Worm (Caenorhabditis elegans) whole organism, dauer: Measurements from ENCODE around the gene rpb-2.

Experiments used
- unc-62 ChIP-seq: sonication (generic microtip); optimal IDR thresholded peaks from 2 replicates; lab custom pipeline; 2017; ENCODE audit warnings: missing biosample characterization, missing genetic modification reagents, missing genetic modification characterization

The rpb-2 gene

DNA sequence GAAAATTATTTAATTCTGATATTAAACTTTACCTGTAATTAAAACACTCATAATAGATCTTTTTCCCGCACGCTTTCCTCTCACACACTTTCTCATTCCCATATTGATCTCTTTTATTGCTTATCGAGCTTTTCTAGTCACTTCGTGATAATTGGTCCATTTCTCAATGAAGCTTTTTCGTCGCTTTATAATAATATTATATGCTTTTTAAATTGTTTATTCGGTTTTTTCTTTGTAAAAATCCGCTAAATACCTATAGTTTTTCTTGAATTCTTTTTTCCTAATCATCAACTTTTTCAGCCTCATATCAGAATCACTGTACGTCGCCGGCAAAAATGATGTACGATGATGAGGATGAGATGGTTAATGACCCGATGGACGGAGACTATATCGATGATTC, at the start of gene rpb-2:
rpb-2 (plus strand) TSS at position 301 of the 400 bp plus-strand sequence.
- no peak for TF ChIP-seq unc-62 (GFP tag; lab: Kevin White, UChicago)

DNA sequence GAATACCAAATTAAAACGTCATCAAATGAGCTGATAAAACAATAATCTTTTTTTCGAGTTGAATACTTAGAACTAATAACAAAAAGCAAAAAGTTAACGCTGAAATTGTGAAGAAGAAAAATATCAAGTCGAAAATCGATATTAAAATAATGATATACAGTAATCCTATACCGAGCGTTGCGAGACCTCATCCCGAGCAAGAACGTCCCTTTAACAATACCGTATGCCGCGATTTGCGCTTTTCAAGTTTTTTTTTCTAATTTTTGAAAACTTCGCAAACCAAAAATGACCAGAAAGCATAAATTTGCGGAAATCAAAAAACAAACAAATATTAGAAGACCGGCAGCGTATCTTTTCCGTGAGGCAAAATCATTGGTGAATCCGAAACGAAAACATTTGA, 48.4 kb upstream of the rpb-2 start, which contains the start of gene F26F4.5:
F26F4.5 (minus strand) TSS at position 256 of the 400 bp plus-strand sequence.
- TF ChIP-seq unc-62 (GFP tag; lab: Kevin White, UChicago): no peak

- no peak for TF ChIP-seq unc-62 (GFP tag; lab: Kevin White, UChicago)
Measured at ce11 chrIII:4893540-4893939, 45.8 kb upstream of the rpb-2 start, which contains the start of gene F26F4.6. F26F4.6 (minus strand) TSS chrIII:4893640.

ce11 chrIII:4895313-4895712, 44.1 kb upstream of the rpb-2 start:
- no peak for TF ChIP-seq unc-62 (GFP tag; lab: Kevin White, UChicago)

DNA sequence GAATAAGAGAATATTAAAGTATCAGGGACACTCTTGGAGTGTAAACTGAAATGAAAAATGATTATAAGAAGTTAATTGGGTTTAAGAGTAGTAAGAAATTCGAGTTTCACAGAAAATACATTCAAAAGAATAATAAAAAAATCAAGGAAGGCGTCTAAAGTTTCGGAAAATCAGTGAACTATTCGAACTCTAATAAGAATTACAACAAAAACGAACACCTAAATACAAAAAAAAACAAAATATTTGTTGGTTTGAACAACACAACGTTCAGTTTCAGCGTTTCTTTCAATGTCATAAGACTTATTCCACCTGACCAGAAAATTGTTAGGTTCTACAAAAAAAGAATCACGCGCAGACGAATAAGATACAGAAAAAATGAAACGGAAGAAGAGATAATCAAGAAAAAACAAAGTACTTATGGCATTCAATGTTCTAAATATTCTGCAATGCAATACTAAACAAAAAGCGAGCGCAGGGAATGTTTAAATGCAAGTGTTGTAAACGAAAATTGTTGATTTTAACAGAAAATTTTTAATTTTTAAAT, 40.3 kb upstream of the rpb-2 start, which contains the start of gene nhl-2:
nhl-2 (minus strand) TSS at position 51 of the 544 bp plus-strand sequence.
- no peak for TF ChIP-seq unc-62 (GFP tag; lab: Kevin White, UChicago)

DNA sequence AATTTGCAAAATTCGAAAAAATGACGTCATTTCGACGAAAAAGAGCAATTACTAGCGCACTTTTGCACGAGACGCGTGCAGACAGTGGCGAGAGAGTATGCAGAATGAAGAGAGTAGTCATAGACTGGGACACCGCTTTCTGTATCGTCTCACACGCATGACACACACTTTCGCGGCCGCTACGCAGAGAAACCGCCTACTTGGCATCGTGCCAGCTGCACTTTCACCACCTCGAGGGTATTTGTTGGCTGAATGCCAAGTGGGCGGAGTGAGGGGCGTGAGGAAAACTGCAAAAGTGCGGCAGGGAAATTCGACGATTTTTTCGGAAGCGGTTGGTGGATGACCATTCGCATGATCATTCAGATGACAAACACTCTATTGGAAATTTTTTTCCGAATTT, 39.6 kb upstream of the rpb-2 start:
- no peak for TF ChIP-seq unc-62 (GFP tag; lab: Kevin White, UChicago)

DNA sequence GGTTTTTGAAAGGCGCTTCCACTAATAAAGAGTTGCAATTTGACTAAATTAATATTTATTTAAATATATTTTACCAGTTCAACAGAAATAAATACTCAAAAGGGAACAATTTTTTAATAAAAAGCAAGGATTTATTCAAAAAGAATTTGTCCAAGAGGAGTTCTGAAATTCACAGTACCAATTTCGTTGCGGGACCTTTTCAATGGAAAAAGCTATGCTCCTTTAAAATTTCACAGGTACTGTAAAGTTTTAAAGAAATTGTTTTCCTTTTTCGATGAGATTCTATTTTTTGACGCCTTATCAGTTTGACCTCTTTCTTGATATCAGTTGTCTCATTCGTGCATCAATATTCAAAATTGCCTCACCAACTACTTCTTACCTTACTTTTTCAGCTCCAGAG, 39.1 kb upstream of the rpb-2 start, which contains the start of gene tag-340:
tag-340 (plus strand) TSS at position 249 of the 400 bp plus-strand sequence.
- no peak for TF ChIP-seq unc-62 (GFP tag; lab: Kevin White, UChicago)

DNA sequence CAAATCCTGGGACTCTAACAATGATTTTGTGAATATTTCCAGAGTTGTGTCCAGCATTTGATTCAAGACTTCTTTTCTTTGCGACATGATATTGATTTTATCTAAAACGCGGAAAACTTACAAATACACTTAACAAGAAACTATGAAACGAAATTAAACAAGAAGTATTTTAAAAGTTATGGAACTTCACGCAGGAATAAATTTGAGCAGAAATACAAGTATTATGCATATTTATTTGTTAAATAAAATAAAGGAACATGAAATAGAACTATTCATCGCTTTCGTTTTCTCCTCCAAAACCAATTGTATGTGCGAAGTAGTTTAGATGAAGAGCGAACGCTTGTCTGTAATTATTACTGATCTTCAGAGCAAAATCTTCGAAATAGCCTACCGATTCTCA, 35.6 kb upstream of the rpb-2 start, which contains the start of gene kbp-2:
kbp-2 (minus strand) TSS at position 101 of the 400 bp plus-strand sequence.
- no peak for TF ChIP-seq unc-62 (GFP tag; lab: Kevin White, UChicago)

DNA sequence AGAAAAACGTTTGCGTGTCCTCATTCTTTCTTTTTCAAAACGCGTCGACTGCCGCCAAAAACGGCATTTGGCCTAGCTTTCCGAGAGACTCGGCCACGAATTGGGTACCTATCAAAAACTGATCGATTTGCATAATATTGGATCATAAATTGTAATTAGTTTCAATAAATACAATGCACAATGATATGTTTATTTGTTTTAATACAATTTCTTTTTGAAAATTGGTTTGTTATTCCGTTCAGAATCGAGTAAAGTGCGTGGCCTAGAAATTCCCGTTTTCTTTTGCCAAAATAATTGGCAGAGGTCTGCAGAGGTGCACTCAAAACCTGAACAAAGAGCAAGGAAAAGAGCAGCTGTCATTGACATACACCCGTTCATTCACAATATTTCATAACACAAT, 34.0 kb upstream of the rpb-2 start, which contains the start of gene F26F4.8:
F26F4.8 (minus strand) TSS at position 69 of the 400 bp plus-strand sequence.
- no peak for TF ChIP-seq unc-62 (GFP tag; lab: Kevin White, UChicago)

ce11 chrIII:4906365-4906764, 33.0 kb upstream of the rpb-2 start:
- TF ChIP-seq unc-62 (GFP tag; lab: Kevin White, UChicago): no peak

- no peak for TF ChIP-seq unc-62 (GFP tag; lab: Kevin White, UChicago)
Measured at ce11 chrIII:4906896-4907295, 32.5 kb upstream of the rpb-2 start, which contains the start of gene rom-1. rom-1 (plus strand) TSS chrIII:4907196.

- TF ChIP-seq unc-62 (GFP tag; lab: Kevin White, UChicago): no peak
Measured at ce11 chrIII:4909938-4910337, 29.4 kb upstream of the rpb-2 start, which contains the start of gene F26F4.12. F26F4.12 (minus strand) TSS chrIII:4910038.

DNA sequence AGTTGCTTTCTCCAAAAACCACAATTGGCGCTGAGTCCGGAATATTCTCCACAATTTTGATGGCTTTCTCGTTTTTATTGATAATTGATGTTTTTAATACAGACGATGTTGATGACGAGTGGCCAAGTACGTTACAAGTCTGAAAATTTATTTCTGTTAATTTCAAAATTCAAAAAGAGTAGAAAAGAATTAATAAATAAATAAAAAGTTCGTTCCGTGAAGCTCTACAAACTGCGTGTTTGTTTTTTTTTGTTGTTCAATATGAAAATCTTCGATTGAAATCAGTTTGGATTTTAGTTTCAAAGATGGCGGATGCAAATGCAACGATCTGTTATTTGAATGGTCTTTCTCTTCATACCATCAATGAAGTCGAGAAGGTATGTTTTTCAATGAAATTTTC, 28.4 kb upstream of the rpb-2 start, which contains the start of gene F26F4.2:
F26F4.2 (plus strand) TSS at position 301 of the 400 bp plus-strand sequence.
- no peak for TF ChIP-seq unc-62 (GFP tag; lab: Kevin White, UChicago)

ce11 chrIII:4912317-4912716, 27.1 kb upstream of the rpb-2 start, which contains the start of the genes F26F4.9 and cee-1:
F26F4.9 (minus strand) TSS chrIII:4912521.
cee-1 (plus strand) TSS chrIII:4912699.
- TF ChIP-seq unc-62 (GFP tag; lab: Kevin White, UChicago): no peak

- TF ChIP-seq unc-62 (GFP tag; lab: Kevin White, UChicago): no peak
Measured at ce11 chrIII:4913736-4914135, 25.6 kb upstream of the rpb-2 start.

DNA sequence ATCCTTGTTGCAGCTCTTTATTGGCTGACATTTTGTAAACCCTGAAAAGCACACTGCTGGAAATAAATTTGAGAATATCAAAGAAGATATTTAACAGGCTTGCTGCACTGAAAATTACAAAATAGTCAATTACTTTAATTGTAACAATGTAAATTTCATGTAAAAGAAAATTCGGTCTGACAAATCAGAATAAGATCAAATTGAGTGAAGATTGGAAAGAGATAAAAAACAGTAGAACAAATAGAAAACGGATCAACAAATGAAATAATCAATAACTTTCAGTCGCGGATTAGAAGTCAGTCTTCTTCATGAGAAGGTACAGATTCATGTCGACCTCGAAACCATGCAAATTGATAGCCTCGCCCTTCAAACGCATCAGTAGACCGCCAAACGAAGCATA, 22.3 kb upstream of the rpb-2 start, which contains the start of gene rars-1:
rars-1 (minus strand) TSS at position 101 of the 400 bp plus-strand sequence.
- TF ChIP-seq unc-62 (GFP tag; lab: Kevin White, UChicago): no peak
